Worm (Caenorhabditis elegans): ENCODE results near the gene sra-3.

The sra-3 gene

DNA sequence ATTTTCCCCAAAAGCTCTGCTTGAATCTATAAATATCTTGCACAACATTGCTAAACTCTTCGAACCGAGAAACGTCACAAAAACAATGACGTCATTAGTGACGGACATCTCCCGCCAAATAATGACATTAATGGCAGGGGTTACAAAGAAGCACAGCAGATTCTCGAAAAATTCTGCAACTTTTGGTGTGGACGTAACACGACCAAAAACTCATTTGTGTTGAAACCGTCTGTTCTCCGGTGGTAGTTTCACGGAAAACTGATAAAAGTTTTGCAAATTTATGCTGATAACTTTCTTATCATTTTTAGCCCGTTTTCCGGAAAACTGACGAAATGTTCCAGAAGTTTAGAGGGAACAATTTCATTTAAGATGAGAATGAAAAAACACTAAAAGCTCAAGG is 42.0 kb downstream of the sra-3 start:
- TF ChIP-seq lin-13 (GFP tag; optimal IDR thresholded peaks at IDR 0.05): no peak
- TF ChIP-seq zag-1 (tag; optimal IDR thresholded peaks at IDR 0.05): no peak
- TF ChIP-seq ztf-11 (tag; optimal IDR thresholded peaks at IDR 0.05): no peak
- peak; percentile 32 for TF ChIP-seq dve-1 (tag; optimal IDR thresholded peaks at IDR 0.05; ENCODE audit: insufficient read depth)
- no peak for TF ChIP-seq ctbp-1 (GFP tag; IDR thresholded peaks at IDR 0.05)
- no peak for TF ChIP-seq daf-16 (GFP tag; optimal IDR thresholded peaks at IDR 0.05)
- peak; percentile 31 for TF ChIP-seq daf-16 (tag; optimal IDR thresholded peaks at IDR 0.05)
- no peak for TF ChIP-seq daf-19 (GFP tag; conservative IDR thresholded peaks at IDR 0.05)
- no peak for TF ChIP-seq F44E2.7 (GFP tag; IDR thresholded peaks at IDR 0.05)
- TF ChIP-seq hlh-11 (tag; optimal IDR thresholded peaks at IDR 0.05): peak; percentile 60
- 0 out of 2 replicates have a peak, but pooled peaks have one; percentile 13 for TF ChIP-seq php-3 (GFP tag; IDR thresholded peaks at IDR 0.05)
- no peak for TF ChIP-seq dmd-8 (GFP tag; IDR thresholded peaks at IDR 0.05)
- TF ChIP-seq nhr-77 (tag; optimal IDR thresholded peaks at IDR 0.05): no peak
- no peak for TF ChIP-seq daf-12 (tag; optimal IDR thresholded peaks at IDR 0.05)
- no peak for TF ChIP-seq Y75B8A.6 (GFP tag; IDR thresholded peaks at IDR 0.05)
- no peak for TF ChIP-seq vab-7 (GFP tag; IDR thresholded peaks at IDR 0.05)
- TF ChIP-seq unc-62 (GFP tag; optimal IDR thresholded peaks at IDR 0.05 in 1 of 2): no peak
- TF ChIP-seq unc-62 (tag; optimal IDR thresholded peaks at IDR 0.05): no peak
- TF ChIP-seq mdt-29 (GFP tag; IDR thresholded peaks at IDR 0.05): 0 out of 2 replicates have a peak, but pooled peaks have one; percentile 25
- TF ChIP-seq lsy-2 (tag; optimal IDR thresholded peaks at IDR 0.05): peak in 1 of 2 experiments; percentile 15
- TF ChIP-seq aly-2 (tag; optimal IDR thresholded peaks at IDR 0.05): no peak
- peak; percentile 90 for TF ChIP-seq dmd-6 (GFP tag; IDR thresholded peaks at IDR 0.05)
- TF ChIP-seq nhr-28 (tag; optimal IDR thresholded peaks at IDR 0.05): peak; percentile 45
- no peak for TF ChIP-seq ZK546.5 (tag; optimal IDR thresholded peaks at IDR 0.05)
- TF ChIP-seq mep-1 (tag; optimal IDR thresholded peaks at IDR 0.05): no peak

- TF ChIP-seq nhr-237 (tag; optimal IDR thresholded peaks at IDR 0.05) (no peak), jun-1 (tag; optimal IDR thresholded peaks at IDR 0.05) (no peak), ctbp-1 (GFP tag; IDR thresholded peaks at IDR 0.05) (peak; percentile 52; the same call in 1 of the 2 replicates), lsy-2 (tag; optimal IDR thresholded peaks at IDR 0.05) (peak in 1 of 2 experiments; percentile 14), tra-1 (GFP tag; IDR thresholded peaks at IDR 0.05) (no peak), R02D3.7 (tag; optimal IDR thresholded peaks at IDR 0.05) (no peak), vab-7 (GFP tag; IDR thresholded peaks at IDR 0.05) (no peak), php-3 (GFP tag; IDR thresholded peaks at IDR 0.05) (no peak), unc-39 (tag; optimal IDR thresholded peaks at IDR 0.05) (no peak), mep-1 (tag; optimal IDR thresholded peaks at IDR 0.05) (peak; percentile 25)
Measured at ce11 chrII:9497309-9497708, 43.3 kb downstream of the sra-3 start.

DNA sequence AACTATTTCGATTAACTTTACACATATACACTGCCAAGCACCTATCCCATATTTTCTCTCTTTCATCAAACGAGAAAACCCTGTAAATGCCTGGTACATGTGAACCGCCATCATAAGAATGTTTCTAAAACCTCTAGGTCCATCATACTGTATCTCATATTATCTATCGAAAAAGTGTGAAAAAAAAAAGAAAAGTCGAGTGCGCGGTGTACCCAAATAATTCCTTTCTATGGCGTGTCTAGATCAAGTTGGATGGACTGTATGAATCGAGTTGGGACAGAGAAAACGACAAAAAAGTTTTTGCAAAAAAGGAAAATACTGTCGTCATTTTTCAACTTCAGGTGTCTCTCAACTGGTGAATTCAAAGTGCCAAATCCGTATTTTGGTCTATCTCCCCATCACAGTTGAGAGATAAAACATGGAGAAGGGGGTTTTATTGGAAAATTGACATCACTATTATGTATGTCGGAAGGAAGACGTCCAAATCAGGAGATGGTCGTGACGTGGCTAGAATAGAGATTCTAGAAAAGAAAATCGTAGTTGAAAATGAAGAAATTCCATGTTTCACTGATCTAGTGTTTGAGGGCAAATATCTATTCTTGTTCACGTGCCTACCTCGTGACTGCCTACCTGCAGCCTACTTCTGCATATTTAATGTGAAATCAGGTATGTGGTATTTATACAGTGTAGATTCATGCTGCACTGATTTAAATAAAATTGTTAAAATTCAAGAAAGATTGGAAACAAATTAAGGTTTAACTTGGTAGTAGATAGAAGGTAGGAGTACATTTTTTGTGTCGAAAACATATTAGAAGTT is 47.2 kb downstream of the sra-3 start:
- TF ChIP-seq ceh-82 (tag; optimal IDR thresholded peaks at IDR 0.05) (no peak), snpc-4 (tag; optimal IDR thresholded peaks at IDR 0.05) (no peak), F44E2.7 (GFP tag; IDR thresholded peaks at IDR 0.05) (no peak), lim-7 (GFP tag; IDR thresholded peaks at IDR 0.05) (no peak), attf-4 (tag; optimal IDR thresholded peaks at IDR 0.05) (no peak), lin-38 (GFP tag; IDR thresholded peaks at IDR 0.05) (no peak), ZK546.5 (tag; optimal IDR thresholded peaks at IDR 0.05) (no peak), nhr-111 (GFP tag; optimal IDR thresholded peaks at IDR 0.05) (no peak), ztf-7 (tag; optimal IDR thresholded peaks at IDR 0.05) (no peak), ceh-44 (GFP tag; IDR thresholded peaks at IDR 0.05) (no peak), arid-1 (GFP tag; conservative IDR thresholded peaks at IDR 0.05) (no peak), vab-7 (GFP tag; IDR thresholded peaks at IDR 0.05) (no peak), ama-1 (optimal IDR thresholded peaks at IDR 0.05) (no peak), T20F7.1 (GFP tag; optimal IDR thresholded peaks at IDR 0.05) (no peak), R02D3.7 (tag; optimal IDR thresholded peaks at IDR 0.05) (no peak), dmd-6 (GFP tag; IDR thresholded peaks at IDR 0.05) (peak; percentile 46), daf-16 (GFP tag; optimal IDR thresholded peaks at IDR 0.05) (no peak), daf-16 (tag; optimal IDR thresholded peaks at IDR 0.05) (no peak), Y75B8A.6 (GFP tag; IDR thresholded peaks at IDR 0.05) (no peak), daf-19 (GFP tag; conservative IDR thresholded peaks at IDR 0.05) (no peak), daf-8 (GFP tag; IDR thresholded peaks at IDR 0.05) (no peak), fos-1 (tag; optimal IDR thresholded peaks at IDR 0.05) (no peak), tag-97 (GFP tag; IDR thresholded peaks at IDR 0.05) (no peak), set-16 (GFP tag; IDR thresholded peaks at IDR 0.05) (no peak), dve-1 (tag; optimal IDR thresholded peaks at IDR 0.05; ENCODE audit: insufficient read depth) (no peak), snpc-1.2 (GFP tag; IDR thresholded peaks at IDR 0.05) (no peak), lin-13 (GFP tag; optimal IDR thresholded peaks at IDR 0.05) (no peak), mdt-29 (GFP tag; IDR thresholded peaks at IDR 0.05) (no peak), mxl-3 (GFP tag; optimal IDR thresholded peaks at IDR 0.05) (no peak)

Measured in whole organism, L4 larva.